Worm (Caenorhabditis elegans) whole organism, L4/young adult: ENCODE measurements around the gene exos-2.

Experiments
- W03F9.2 ChIP-seq: fragments of 150-350 bp; optimal IDR thresholded peaks from 2 replicates; lab custom pipeline; 2014; ENCODE audit warnings: missing biosample characterization, missing genetic modification characterization
- dao-5 ChIP-seq: sonication (generic microtip); optimal IDR thresholded peaks from 2 replicates; lab custom pipeline; 2016; ENCODE audit warnings: missing genotype, missing genetic modification characterization, moderate library complexity, missing compliant biosample characterization
- him-1 ChIP-seq: sonication (generic microtip); optimal IDR thresholded peaks from 2 replicates; lab custom pipeline; 2016; ENCODE audit warnings: missing genotype, missing genetic modification reagents, missing genetic modification characterization, missing compliant biosample characterization

exos-2 gene

ce11 chrIV:6438051-6438450 lies 22.8 kb downstream of the exos-2 start, which contains the start of gene dlc-5:
Gene dlc-5 (plus strand): TSS chrIV:6438204.
- TF ChIP-seq dao-5 (no peak), W03F9.2 (tag; lab: Kevin White, UChicago) (no peak), him-1 (no peak)

ce11 chrIV:6441601-6442000 lies 26.3 kb downstream of the exos-2 start, which contains the start of gene Y73B6BL.31:
Gene Y73B6BL.31 (plus strand): TSS chrIV:6441901.
- TF ChIP-seq W03F9.2 (tag; lab: Kevin White, UChicago): no peak
- no peak for TF ChIP-seq dao-5
- no peak for TF ChIP-seq him-1

- TF ChIP-seq him-1 (no peak), dao-5 (no peak), W03F9.2 (tag; lab: Kevin White, UChicago) (no peak)
Measured at ce11 chrIV:6442016-6442618, 26.8 kb downstream of the exos-2 start.

ce11 chrIV:6443018-6443417 lies 27.7 kb downstream of the exos-2 start:
- TF ChIP-seq dao-5 (no peak), W03F9.2 (tag; lab: Kevin White, UChicago) (no peak), him-1 (no peak)

- TF ChIP-seq W03F9.2 (tag; lab: Kevin White, UChicago) (no peak), him-1 (no peak), dao-5 (no peak)
Measured at ce11 chrIV:6457472-6457871, 42.2 kb downstream of the exos-2 start, which contains the start of gene lgc-10. Gene lgc-10 (minus strand): TSS chrIV:6457572.

ce11 chrIV:6460596-6460995 lies 45.3 kb downstream of the exos-2 start:
- TF ChIP-seq him-1 (no peak), dao-5 (no peak), W03F9.2 (tag; lab: Kevin White, UChicago) (no peak)

- TF ChIP-seq dao-5 (no peak), W03F9.2 (tag; lab: Kevin White, UChicago) (no peak), him-1 (no peak)
Measured at ce11 chrIV:6464005-6464404, 48.7 kb downstream of the exos-2 start, which contains the start of gene acr-25. Gene acr-25 (plus strand): TSS chrIV:6464305.
